Worm (Caenorhabditis elegans): ENCODE results near the gene usp-46.

DNA sequence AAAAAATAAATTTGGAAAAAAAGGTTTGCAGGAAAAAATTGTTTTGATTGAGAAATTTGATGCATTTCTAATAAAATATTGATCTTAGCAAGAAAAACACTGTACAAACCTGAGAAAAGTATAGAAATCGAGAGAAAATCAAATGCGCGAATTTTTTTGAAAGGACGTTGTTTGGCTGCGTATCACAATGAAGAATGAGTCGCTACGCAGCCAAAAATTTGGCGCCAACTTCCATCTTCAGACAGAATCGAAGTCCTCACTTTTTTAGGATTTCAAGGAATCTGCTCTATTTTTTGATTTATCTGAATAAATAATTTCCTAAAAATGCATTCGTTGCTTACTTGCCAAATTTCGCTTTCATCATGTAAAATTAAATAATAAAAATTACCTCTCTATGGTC lies 29.8 kb upstream of the usp-46 start:
- no peak for TF ChIP-seq ets-4 (tag; optimal IDR thresholded peaks at IDR 0.05)
- no peak for TF ChIP-seq ceh-2 (tag; optimal IDR thresholded peaks at IDR 0.05)
- no peak for TF ChIP-seq ama-1 (optimal IDR thresholded peaks at IDR 0.05)
- no peak for TF ChIP-seq odd-2 (tag; optimal IDR thresholded peaks at IDR 0.05)
- TF ChIP-seq unc-55 (GFP tag; optimal IDR thresholded peaks at IDR 0.05): no peak
- no peak for TF ChIP-seq K09A11.1 (tag; optimal IDR thresholded peaks at IDR 0.05; ENCODE audit: insufficient read depth)

Measured in whole organism, late embryonic.